Fruit fly (Drosophila melanogaster) whole organism, embryonic: Measurements from ENCODE around the gene Adat1.

Experiments used
- Atf6 ChIP-seq: fragments of 200-800 bp; sonication (Bioruptor generic); IDR thresholded peaks from 2 replicates; pipeline ENCODE4 v1.3.6; 2022; ENCODE audit warnings: missing biosample characterization, missing genetic modification characterization
- Blimp-1 ChIP-seq: fragments of 200-800 bp; sonication (Bioruptor generic); optimal IDR thresholded peaks from 3 replicates; lab custom pipeline; 2018; ENCODE audit warnings: missing biosample characterization, missing genetic modification characterization, mild to moderate bottlenecking, moderate library complexity, missing genetic modification reagents
- Bteb2 ChIP-seq: fragments of 200-800 bp; sonication (Bioruptor generic); optimal IDR thresholded peaks from 2 replicates; lab custom pipeline; 2016; ENCODE audit warnings: missing biosample characterization, missing genetic modification characterization
- CG10147 ChIP-seq: fragments of 200-800 bp; sonication (Bioruptor generic); optimal IDR thresholded peaks from 2 replicates; lab custom pipeline; 2019; ENCODE audit warnings: missing biosample characterization, mild to moderate bottlenecking, missing genetic modification characterization, moderate library complexity
- CG10654 ChIP-seq: fragments of 200-800 bp; sonication (Bioruptor generic); optimal IDR thresholded peaks from 2 replicates; lab custom pipeline; 2016; ENCODE audit warnings: missing biosample characterization, missing genetic modification characterization
- CG12155 ChIP-seq: fragments of 200-800 bp; sonication (Bioruptor generic); optimal IDR thresholded peaks from 3 replicates; lab custom pipeline; 2016; ENCODE audit warnings: missing biosample characterization, missing genetic modification characterization
- CG12236 ChIP-seq: fragments of 200-800 bp; sonication (Bioruptor generic); optimal IDR thresholded peaks from 2 replicates; lab custom pipeline; 2016; ENCODE audit warnings: missing biosample characterization, missing genetic modification characterization
- CG12769 ChIP-seq: fragments of 200-800 bp; sonication (Bioruptor generic); optimal IDR thresholded peaks from 2 replicates; lab custom pipeline; 2019; ENCODE audit warnings: missing biosample characterization, mild to moderate bottlenecking, missing genetic modification characterization, moderate library complexity
- CG16813 ChIP-seq: fragments of 200-800 bp; sonication (Bioruptor generic); IDR thresholded peaks from 3 replicates; pipeline ENCODE4 v1.3.6; 2022; ENCODE audit warnings: missing biosample characterization, missing genetic modification characterization; ENCODE audit not compliant: partially characterized antibody
- CG17186 ChIP-seq: fragments of 200-800 bp; sonication (Bioruptor generic); optimal IDR thresholded peaks from 3 replicates; lab custom pipeline; 2017; ENCODE audit warnings: missing biosample characterization, missing genetic modification reagents, missing genetic modification characterization
- CG17361 ChIP-seq: fragments of 200-800 bp; sonication (Bioruptor generic); IDR thresholded peaks from 3 replicates; pipeline ENCODE4 v1.3.6; 2022; ENCODE audit warnings: missing biosample characterization, missing genetic modification characterization
- CG17568 ChIP-seq: fragments of 200-800 bp; sonication (Bioruptor generic); optimal IDR thresholded peaks from 2 replicates; lab custom pipeline; 2018; ENCODE audit warnings: missing biosample characterization, mild to moderate bottlenecking, missing genetic modification characterization, moderate library complexity
- CG17829 ChIP-seq: fragments of 200-800 bp; optimal IDR thresholded peaks from 2 replicates; lab custom pipeline; 2019; ENCODE audit warnings: missing biosample characterization, mild to moderate bottlenecking, missing genetic modification characterization, moderate library complexity
- CG3407 ChIP-seq: fragments of 200-800 bp; sonication (Bioruptor generic); optimal IDR thresholded peaks from 2 replicates; lab custom pipeline; 2018; ENCODE audit warnings: missing biosample characterization, mild to moderate bottlenecking, missing genetic modification characterization
- CG34376 ChIP-seq: fragments of 200-800 bp; sonication (Bioruptor generic); optimal IDR thresholded peaks from 2 replicates; lab custom pipeline; 2018; ENCODE audit warnings: missing biosample characterization, mild to moderate bottlenecking, missing genetic modification characterization
- CG3726 ChIP-seq: fragments of 200-800 bp; sonication (Bioruptor generic); IDR thresholded peaks from 3 replicates; pipeline ENCODE4, ENCODE4 v1.3.6; 2022; ENCODE audit warnings: missing biosample characterization, missing genetic modification characterization
- CG3847 ChIP-seq: fragments of 200-800 bp; sonication (Bioruptor generic); IDR thresholded peaks from 2 replicates; pipeline ENCODE4 v1.3.6; 2022; ENCODE audit warnings: missing biosample characterization, missing genetic modification characterization
- CG43689 ChIP-seq: fragments of 200-800 bp; sonication (Bioruptor generic); IDR thresholded peaks from 2 replicates; pipeline ENCODE4 v1.3.6; 2022; ENCODE audit warnings: missing biosample characterization, missing genetic modification characterization
- CG6689 ChIP-seq: fragments of 200-800 bp; sonication (Bioruptor generic); IDR thresholded peaks from 2 replicates; pipeline ENCODE4 v1.3.6; 2022; ENCODE audit warnings: missing biosample characterization, missing genetic modification characterization
- CG6791 ChIP-seq: fragments of 200-800 bp; sonication (Bioruptor generic); IDR thresholded peaks from 3 replicates; pipeline ENCODE4 v1.3.6; 2022; ENCODE audit warnings: missing biosample characterization, missing genetic modification characterization; ENCODE audit not compliant: partially characterized antibody
- CG6854 ChIP-seq: fragments of 200-800 bp; sonication (Bioruptor generic); optimal IDR thresholded peaks from 3 replicates; lab custom pipeline; 2017; ENCODE audit warnings: missing biosample characterization, mild to moderate bottlenecking, missing genetic modification characterization
- CG8478 ChIP-seq: fragments of >200 bp; optimal IDR thresholded peaks from 2 replicates; lab custom pipeline; 2018
- CG9437 ChIP-seq: fragments of 200-800 bp; sonication (Bioruptor generic); optimal IDR thresholded peaks from 2 replicates; lab custom pipeline; 2018; ENCODE audit warnings: missing biosample characterization, mild to moderate bottlenecking, missing genetic modification characterization
- CTCF ChIP-seq: fragments of 200-800 bp; sonication (Bioruptor generic); optimal IDR thresholded peaks from 2 replicates; lab custom pipeline; 2017; ENCODE audit warnings: missing biosample characterization, mild to moderate bottlenecking, missing genetic modification characterization, moderate library complexity
- D19A ChIP-seq: fragments of 200-800 bp; optimal IDR thresholded peaks from 3 replicates; lab custom pipeline; 2019; ENCODE audit warnings: missing biosample characterization, mild to moderate bottlenecking, missing genetic modification characterization, moderate library complexity
- Deaf1 ChIP-seq: fragments of 200-800 bp; optimal IDR thresholded peaks from 3 replicates; lab custom pipeline; 2019; ENCODE audit warnings: missing biosample characterization, mild to moderate bottlenecking, missing genetic modification characterization, moderate library complexity
- Jarid2 ChIP-seq: fragments of 200-800 bp; sonication (Bioruptor generic); optimal IDR thresholded peaks from 3 replicates; lab custom pipeline; 2017; ENCODE audit warnings: mild to moderate bottlenecking, missing biosample characterization, missing genetic modification reagents, missing genetic modification characterization
- Nf-YC ChIP-seq: fragments of 200-800 bp; optimal IDR thresholded peaks from 3 replicates; lab custom pipeline; 2019; ENCODE audit warnings: missing biosample characterization, mild to moderate bottlenecking, missing genetic modification characterization, moderate library complexity
- Sin3A ChIP-seq: fragments of >200 bp; optimal IDR thresholded peaks from 2 replicates; lab custom pipeline; 2018
- Spps ChIP-seq: fragments of 200-800 bp; sonication (Bioruptor generic); optimal IDR thresholded peaks from 2 replicates; lab custom pipeline; 2018; ENCODE audit warnings: missing biosample characterization, mild to moderate bottlenecking, missing genetic modification characterization
- Sry-β ChIP-seq: fragments of 200-800 bp; sonication (Bioruptor generic); optimal IDR thresholded peaks from 2 replicates; lab custom pipeline; 2018; ENCODE audit warnings: missing biosample characterization, mild to moderate bottlenecking, missing genetic modification characterization, moderate library complexity
- Ssrp ChIP-seq: fragments of 200-800 bp; sonication (Bioruptor generic); optimal IDR thresholded peaks from 2 replicates; lab custom pipeline; 2018; ENCODE audit warnings: missing biosample characterization, mild to moderate bottlenecking, missing genetic modification characterization, moderate library complexity
- al ChIP-seq: fragments of 200-800 bp; sonication (Bioruptor generic); IDR thresholded peaks from 2 replicates; pipeline ENCODE4 v1.3.6; 2022; ENCODE audit warnings: missing biosample characterization, missing genetic modification characterization
- amos ChIP-seq: fragments of 200-800 bp; sonication (Bioruptor generic); IDR thresholded peaks from 2 replicates; pipeline ENCODE4 v1.3.6; 2022; ENCODE audit warnings: missing biosample characterization, missing genetic modification characterization; ENCODE audit not compliant: partially characterized antibody
- aop ChIP-seq: fragments of 200-800 bp; sonication (Bioruptor generic); IDR thresholded peaks from 2 replicates; pipeline ENCODE4 v1.3.6; 2022; ENCODE audit warnings: missing biosample characterization, missing genetic modification characterization
- bowl ChIP-seq: fragments of 200-800 bp; sonication (Bioruptor generic); IDR thresholded peaks from 2 replicates; pipeline ENCODE4 v1.3.6; 2022; ENCODE audit warnings: missing biosample characterization, missing genetic modification characterization
- br ChIP-seq: fragments of >200 bp; optimal IDR thresholded peaks from 2 replicates; lab custom pipeline; 2017
- cad ChIP-seq: fragments of >200 bp; optimal IDR thresholded peaks from 2 replicates; lab custom pipeline; 2017; ENCODE audit warnings: missing biosample characterization, missing genetic modification characterization
- cato ChIP-seq: fragments of 200-800 bp; sonication (Bioruptor generic); optimal IDR thresholded peaks from 2 replicates; lab custom pipeline; 2016; ENCODE audit warnings: missing biosample characterization, missing genetic modification characterization, borderline replicate concordance
- chm ChIP-seq: fragments of 200-800 bp; sonication (Bioruptor generic); IDR thresholded peaks from 2 replicates; pipeline ENCODE4 v1.3.6; 2022; ENCODE audit warnings: missing biosample characterization, missing genetic modification characterization
- cwo ChIP-seq: fragments of 200-800 bp; sonication (Bioruptor generic); optimal IDR thresholded peaks from 3 replicates; lab custom pipeline; 2017; ENCODE audit warnings: missing biosample characterization, missing genetic modification characterization, mild to moderate bottlenecking, moderate library complexity, missing genetic modification reagents
- fru ChIP-seq: fragments of >200 bp; optimal IDR thresholded peaks from 2 replicates; lab custom pipeline; 2017
- gsb-n ChIP-seq: fragments of 200-800 bp; sonication (Bioruptor generic); optimal IDR thresholded peaks from 3 replicates; lab custom pipeline; 2018; ENCODE audit warnings: missing biosample characterization, mild to moderate bottlenecking, missing genetic modification characterization
- mirr ChIP-seq: fragments of 200-800 bp; sonication (Bioruptor generic); optimal IDR thresholded peaks from 3 replicates; lab custom pipeline; 2018; ENCODE audit warnings: missing biosample characterization, mild to moderate bottlenecking, missing genetic modification characterization
- pros ChIP-seq: fragments of 200-800 bp; sonication (Bioruptor generic); optimal IDR thresholded peaks from 3 replicates; lab custom pipeline; 2019; ENCODE audit warnings: missing biosample characterization, mild to moderate bottlenecking, missing genetic modification characterization, moderate library complexity
- sima ChIP-seq: fragments of 200-800 bp; sonication (Bioruptor generic); optimal IDR thresholded peaks from 2 replicates; lab custom pipeline; 2016; ENCODE audit warnings: missing biosample characterization, missing genetic modification characterization
- sisA ChIP-seq: fragments of 200-800 bp; sonication (Bioruptor generic); IDR thresholded peaks from 2 replicates; pipeline ENCODE4 v1.3.6; 2022; ENCODE audit warnings: missing biosample characterization, missing genetic modification characterization
- stwl ChIP-seq: fragments of 200-800 bp; sonication (Bioruptor generic); optimal IDR thresholded peaks from 3 replicates; lab custom pipeline; 2018; ENCODE audit warnings: missing biosample characterization, mild to moderate bottlenecking, missing genetic modification characterization, moderate library complexity
- sug ChIP-seq: fragments of 200-800 bp; optimal IDR thresholded peaks from 2 replicates; lab custom pipeline; 2019; ENCODE audit warnings: missing biosample characterization, mild to moderate bottlenecking, missing genetic modification characterization, moderate library complexity
- trem ChIP-seq: fragments of 200-800 bp; optimal IDR thresholded peaks from 3 replicates; lab custom pipeline; 2019; ENCODE audit warnings: missing biosample characterization, mild to moderate bottlenecking, missing genetic modification characterization, moderate library complexity
- twi ChIP-seq: fragments of 200-800 bp; optimal IDR thresholded peaks from 2 replicates; lab custom pipeline; 2019; ENCODE audit warnings: missing biosample characterization, mild to moderate bottlenecking, missing genetic modification characterization, moderate library complexity

Adat1 gene

dm6 chr2L:13842078-13842477 lies 30.8 kb upstream of the Adat1 start (continued):
- TF ChIP-seq Nf-YC (tag; lab: Kevin White, UChicago) (no peak), CG17361 (no peak), Deaf1 (tag; lab: Kevin White, UChicago) (no peak), gsb-n (tag; lab: Kevin White, UChicago) (no peak), CG10147 (GFP tag; lab: Kevin White, UChicago) (no peak), sima (no peak), CTCF (GFP tag; lab: Kevin White, UChicago) (peak; percentile 86), CG9437 (GFP tag; lab: Kevin White, UChicago) (no peak), chm (GFP tag; lab: Robert Waterston, UW) (no peak), aop (GFP tag; lab: Robert Waterston, UW) (no peak), twi (tag; lab: Kevin White, UChicago) (no peak), stwl (tag; lab: Kevin White, UChicago) (peak; percentile 71), CG6689 (GFP tag; lab: Robert Waterston, UW) (no peak), CG17829 (tag; lab: Kevin White, UChicago) (peak; percentile 26), CG3407 (GFP tag; lab: Kevin White, UChicago) (no peak), Blimp-1 (GFP tag; lab: Kevin White, UChicago) (no peak), CG12155 (no peak), Spps (no peak), CG3847 (GFP tag; lab: Robert Waterston, UW) (no peak), CG6854 (GFP tag; lab: Kevin White, UChicago) (no peak), al (GFP tag; lab: Robert Waterston, UW) (no peak), CG3726 (GFP tag; lab: Robert Waterston, UW) (no peak), cato (GFP tag; lab: Kevin White, UChicago) (no peak), CG17568 (GFP tag; lab: Kevin White, UChicago) (no peak), bowl (GFP tag; lab: Robert Waterston, UW) (no peak), CG8478 (no peak), Sry-β (no peak), CG43689 (GFP tag; lab: Robert Waterston, UW) (no peak), br (no peak), D19A (tag; lab: Kevin White, UChicago) (no peak), trem (tag; lab: Kevin White, UChicago) (peak; percentile 35), CG12236 (no peak), CG6791 (no peak), Bteb2 (no peak), Ssrp (tag; lab: Kevin White, UChicago) (no peak), cad (GFP tag; lab: Kevin White, UChicago) (no peak), amos (GFP tag; lab: Robert Waterston, UW) (peak; percentile 52; the same call in 1 of the 2 replicates), CG16813 (GFP tag; lab: Robert Waterston, UW) (no peak), sisA (GFP tag; lab: Robert Waterston, UW) (no peak), CG10654 (GFP tag; lab: Kevin White, UChicago) (no peak), Jarid2 (GFP tag; lab: Kevin White, UChicago) (no peak), fru (lab: Kevin White, UChicago) (no peak)
- TF ChIP-seq, all 482 proteins: peak for 12

DNA sequence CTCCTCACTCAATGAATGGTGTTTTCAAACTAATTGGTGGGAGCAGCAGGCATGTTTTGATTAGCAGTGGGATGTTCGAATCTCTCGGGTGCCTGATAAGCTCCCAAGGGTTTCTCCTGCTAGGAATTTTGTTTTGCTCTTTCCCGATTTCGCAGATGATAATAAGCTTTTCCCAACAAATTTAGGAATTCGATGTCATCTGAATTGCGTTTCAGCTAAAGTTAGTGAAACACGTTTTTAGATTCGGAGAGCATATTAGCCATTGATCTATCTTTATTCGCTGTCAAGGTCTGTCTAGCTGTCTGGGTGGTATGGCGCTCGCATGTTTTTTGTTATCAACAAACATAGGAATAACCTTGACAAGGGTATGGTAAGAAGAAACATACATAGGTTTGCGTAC lies 30.2 kb upstream of the Adat1 start, which contains the start of gene CG33307:
CG33307 (minus strand) TSS at position 13 of the 400 bp plus-strand sequence.
- TF ChIP-seq sug (peak; percentile 73), pros (GFP tag; lab: Kevin White, UChicago) (no peak), CG17186 (GFP tag; lab: Kevin White, UChicago) (no peak), CG12769 (tag; lab: Kevin White, UChicago) (peak; percentile 21), CG34376 (GFP tag; lab: Kevin White, UChicago) (peak; percentile 73), cwo (peak; percentile 67), mirr (GFP tag; lab: Kevin White, UChicago) (peak; percentile 2), Sin3A (lab: Kevin White, UChicago) (no peak), twi (tag; lab: Kevin White, UChicago) (no peak), Atf6 (GFP tag; lab: Robert Waterston, UW) (0 out of 2 replicates have a peak, but pooled peaks have one; percentile 12)
